Worm (Caenorhabditis elegans): ENCODE data around the gene ZK792.7.
A peak's percentile ranks its signal among the peaks of the same experiment; 100 is the strongest.

Gene ZK792.7

DNA sequence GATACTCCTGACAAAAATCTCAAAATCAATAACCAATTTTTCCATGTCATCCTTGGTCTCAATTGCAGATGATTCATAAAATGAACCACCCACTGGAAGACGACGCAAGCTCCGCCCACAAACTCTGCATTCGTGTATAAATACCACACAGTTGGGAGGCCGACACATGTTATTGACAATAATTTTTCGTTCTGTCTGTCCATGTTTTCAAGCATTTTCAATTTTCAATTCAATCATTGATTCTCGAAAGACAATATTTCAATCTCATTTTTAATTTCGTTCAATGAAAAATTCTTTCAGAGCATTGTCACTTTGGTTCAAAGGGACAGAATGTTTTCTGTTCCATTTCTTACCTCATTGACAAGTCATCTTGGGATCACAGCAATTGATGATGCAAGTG, 18.2 kb upstream of the ZK792.7 start, which contains the start of gene inx-9:
TSS of gene inx-9 (plus strand) at position 301 of the 400 bp plus-strand sequence.
- TF ChIP-seq nhr-41 (GFP tag; IDR thresholded peaks at IDR 0.05), result no peak
- no peak for TF ChIP-seq egl-43 (GFP tag; IDR thresholded peaks at IDR 0.05)
- no peak for TF ChIP-seq hlh-30 (tag; optimal IDR thresholded peaks at IDR 0.05; ENCODE audit: insufficient read depth)
- TF ChIP-seq mes-2 (tag; optimal IDR thresholded peaks at IDR 0.05; ENCODE audit: poor library complexity, severe bottlenecking), result no peak
- TF ChIP-seq ctbp-1 (GFP tag; IDR thresholded peaks at IDR 0.05), result no peak
- no peak for TF ChIP-seq Y105C5A.15 (GFP tag; IDR thresholded peaks at IDR 0.05)
- no peak for TF ChIP-seq hif-1 (tag; optimal IDR thresholded peaks at IDR 0.05)
- TF ChIP-seq hmg-1.1 (GFP tag; IDR thresholded peaks at IDR 0.05), result no peak

DNA sequence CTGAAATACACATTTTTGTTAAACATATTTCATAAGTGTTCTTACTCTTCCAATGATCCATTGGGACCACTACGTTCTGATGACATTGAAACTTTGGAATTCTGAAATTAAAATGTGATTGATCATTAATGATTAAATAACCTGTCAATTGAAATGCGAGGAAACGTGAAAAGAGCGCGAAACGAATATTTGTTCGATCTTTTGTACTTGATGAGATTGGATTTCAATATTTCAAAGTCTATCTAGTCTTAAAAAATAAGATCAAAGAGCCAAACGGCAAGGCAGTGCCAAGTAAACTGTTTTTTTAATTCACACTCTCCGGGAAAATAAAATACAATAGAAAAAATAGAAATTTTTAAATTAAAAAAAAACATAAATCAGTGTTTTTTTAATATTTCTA, 12.3 kb upstream of the ZK792.7 start, which contains the start of gene ZK792.4:
TSS of gene ZK792.4 (minus strand) at position 101 of the 400 bp plus-strand sequence.
- no peak for TF ChIP-seq T26A8.4 (GFP tag; IDR thresholded peaks at IDR 0.05)
- no peak for TF ChIP-seq zfp-2 (tag; optimal IDR thresholded peaks at IDR 0.05)
- no peak for TF ChIP-seq hif-1 (tag; optimal IDR thresholded peaks at IDR 0.05)
- no peak for TF ChIP-seq hlh-30 (tag; optimal IDR thresholded peaks at IDR 0.05; ENCODE audit: insufficient read depth)
- TF ChIP-seq zag-1 (tag; optimal IDR thresholded peaks at IDR 0.05), result no peak
- TF ChIP-seq F10B5.3 (tag; optimal IDR thresholded peaks at IDR 0.05), result no peak
- no peak for TF ChIP-seq lin-15B (tag; optimal IDR thresholded peaks at IDR 0.05)

DNA sequence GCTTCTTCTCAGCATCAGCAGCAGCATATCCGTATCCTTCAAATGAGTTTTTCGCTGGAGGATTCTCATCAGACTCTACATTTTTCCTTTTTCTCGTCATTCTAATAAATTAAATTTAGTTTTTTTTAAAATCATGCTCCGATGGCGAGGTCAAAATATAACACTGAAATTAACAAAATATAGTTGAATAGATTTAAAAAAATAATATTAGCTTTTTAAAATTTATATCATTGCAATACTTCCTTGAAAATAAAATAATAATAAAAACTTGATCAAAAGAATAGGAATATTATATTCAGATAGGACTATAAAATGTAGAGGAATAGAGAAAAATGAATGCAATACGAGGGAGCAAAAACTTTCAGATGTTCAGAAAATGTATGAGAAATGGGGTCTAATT, 6.2 kb upstream of the ZK792.7 start, which contains the start of gene ZK792.5:
TSS of gene ZK792.5 (minus strand) at position 101 of the 400 bp plus-strand sequence.
- no peak for TF ChIP-seq egl-27 (tag; optimal IDR thresholded peaks at IDR 0.05)
- no peak for TF ChIP-seq F49E8.2 (tag; optimal IDR thresholded peaks at IDR 0.05; ENCODE audit: borderline replicate concordance)

DNA sequence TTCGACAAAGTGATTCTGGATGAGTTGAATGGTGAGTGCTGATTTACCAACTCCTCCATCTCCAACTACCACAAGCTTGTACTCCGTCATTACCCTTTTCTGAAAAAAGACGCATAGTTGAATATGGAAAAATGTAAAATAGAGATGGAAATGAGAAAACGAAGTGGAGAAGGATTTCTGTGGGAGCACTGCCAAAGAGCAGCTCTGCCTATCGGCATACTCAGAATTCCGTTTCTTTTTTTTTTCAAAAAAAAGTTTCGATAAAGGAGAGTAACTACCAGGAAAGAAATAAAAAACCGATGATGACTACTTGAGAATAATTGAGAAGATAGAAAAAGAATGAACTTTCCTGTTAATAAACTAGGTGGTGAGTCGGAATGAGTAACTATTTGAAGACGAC, 3.3 kb upstream of the ZK792.7 start, which contains the start of gene let-60:
TSS of gene let-60 (minus strand) at position 101 of the 400 bp plus-strand sequence.
- TF ChIP-seq aha-1 (tag) (peak; percentile 86), F44E2.7 (GFP tag; IDR thresholded peaks at IDR 0.05) (no peak)

DNA sequence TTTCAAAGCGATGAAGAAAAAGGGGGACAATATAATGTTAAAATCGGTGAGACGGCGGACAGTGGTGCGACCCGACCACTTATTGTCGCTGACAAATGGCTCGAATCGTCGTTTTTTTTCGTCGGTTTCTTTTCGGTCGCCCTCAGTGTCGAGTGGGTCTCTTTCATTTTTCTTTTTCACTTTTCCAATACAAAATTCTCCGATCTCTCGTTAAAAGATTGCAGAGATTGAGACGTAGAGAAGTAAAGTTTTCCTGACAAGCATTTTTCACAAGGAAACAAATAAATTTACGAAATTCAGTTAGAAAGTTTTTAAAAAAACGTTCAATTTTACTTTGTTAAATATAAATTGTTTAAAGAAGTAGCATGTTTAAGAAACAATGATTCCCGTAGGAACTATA, 2.7 kb upstream of the ZK792.7 start:
- TF ChIP-seq jun-1 (tag; optimal IDR thresholded peaks at IDR 0.05), result no peak
- TF ChIP-seq zfp-3 (GFP tag; conservative IDR thresholded peaks at IDR 0.05), result no peak
- TF ChIP-seq unc-62 (GFP tag; optimal IDR thresholded peaks at IDR 0.05 in 1 of 2), result peak in 1 of 2 experiments; percentile 20
- no peak for TF ChIP-seq unc-62 (tag; optimal IDR thresholded peaks at IDR 0.05)

DNA sequence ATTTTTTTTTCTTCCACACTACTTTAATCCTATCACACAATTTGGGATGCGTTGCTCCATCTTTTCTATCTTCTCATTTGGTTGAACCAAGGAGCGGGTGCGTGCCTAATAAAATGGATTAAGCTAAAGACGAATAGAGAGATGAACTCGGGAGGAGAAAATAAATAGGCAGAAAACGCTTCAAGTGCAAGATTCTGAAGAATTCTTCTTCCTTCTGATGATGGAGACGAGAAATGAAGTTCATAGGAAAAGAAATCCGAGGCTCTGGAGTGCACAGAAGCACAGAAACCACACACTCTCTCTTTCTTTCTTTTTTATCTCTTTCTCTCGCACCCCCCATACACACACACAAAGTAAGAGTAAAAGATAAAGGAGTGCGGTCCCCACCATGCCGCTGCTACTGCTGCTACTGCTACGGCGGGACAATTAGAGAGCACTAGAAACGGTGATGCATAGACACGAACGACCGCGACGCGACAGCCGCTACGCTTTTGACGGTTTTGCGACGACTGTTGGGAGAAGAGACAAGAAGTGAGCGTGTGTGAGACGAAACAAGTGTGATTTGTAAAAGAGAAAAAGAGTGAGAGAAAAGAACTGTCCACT, 2.1 kb upstream of the ZK792.7 start:
- TF ChIP-seq lin-29 (GFP tag; IDR thresholded peaks at IDR 0.05) (no peak), lin-1 (GFP tag; IDR thresholded peaks at IDR 0.05) (no peak), D1046.2 (GFP tag; IDR thresholded peaks at IDR 0.05) (no peak), ama-1 (optimal IDR thresholded peaks at IDR 0.05) (no peak), hmg-1.1 (GFP tag; IDR thresholded peaks at IDR 0.05) (peak; percentile 85), pha-4 (GFP tag; IDR thresholded peaks at IDR 0.05) (peak; percentile 58; the same call in 1 of the 2 replicates), pha-4 (tag; optimal IDR thresholded peaks at IDR 0.05) (no peak), nhr-10 (tag; optimal IDR thresholded peaks at IDR 0.05) (no peak), mdl-1 (tag; optimal IDR thresholded peaks at IDR 0.05) (peak; percentile 41 to 85), nhr-48 (tag; optimal IDR thresholded peaks at IDR 0.05) (peak; percentile 57), snpc-1.2 (GFP tag; IDR thresholded peaks at IDR 0.05) (no peak), snpc-4 (tag; optimal IDR thresholded peaks at IDR 0.05) (no peak), nhr-11 (tag; optimal IDR thresholded peaks at IDR 0.05) (peak; percentile 50), nhr-237 (tag; optimal IDR thresholded peaks at IDR 0.05) (no peak), F44E2.7 (GFP tag; IDR thresholded peaks at IDR 0.05) (no peak), hlh-30 (tag; optimal IDR thresholded peaks at IDR 0.05; ENCODE audit: insufficient read depth) (peak; percentile 81), dpl-1 (GFP tag; optimal IDR thresholded peaks at IDR 0.05) (peak; percentile 34), dmd-8 (GFP tag; IDR thresholded peaks at IDR 0.05) (0 out of 2 replicates have a peak, but pooled peaks have one; percentile 39), tag-97 (GFP tag; IDR thresholded peaks at IDR 0.05) (no peak), hlh-11 (tag; optimal IDR thresholded peaks at IDR 0.05) (peak; percentile 98), unc-39 (tag; optimal IDR thresholded peaks at IDR 0.05) (no peak), daf-19 (GFP tag; conservative IDR thresholded peaks at IDR 0.05) (no peak), rbr-2 (tag; optimal IDR thresholded peaks at IDR 0.05) (peak; percentile 73), ces-1 (GFP tag; optimal IDR thresholded peaks at IDR 0.05) (peak; percentile 72)
